Worm (Caenorhabditis elegans): ENCODE data around the gene C08F1.11.

DNA sequence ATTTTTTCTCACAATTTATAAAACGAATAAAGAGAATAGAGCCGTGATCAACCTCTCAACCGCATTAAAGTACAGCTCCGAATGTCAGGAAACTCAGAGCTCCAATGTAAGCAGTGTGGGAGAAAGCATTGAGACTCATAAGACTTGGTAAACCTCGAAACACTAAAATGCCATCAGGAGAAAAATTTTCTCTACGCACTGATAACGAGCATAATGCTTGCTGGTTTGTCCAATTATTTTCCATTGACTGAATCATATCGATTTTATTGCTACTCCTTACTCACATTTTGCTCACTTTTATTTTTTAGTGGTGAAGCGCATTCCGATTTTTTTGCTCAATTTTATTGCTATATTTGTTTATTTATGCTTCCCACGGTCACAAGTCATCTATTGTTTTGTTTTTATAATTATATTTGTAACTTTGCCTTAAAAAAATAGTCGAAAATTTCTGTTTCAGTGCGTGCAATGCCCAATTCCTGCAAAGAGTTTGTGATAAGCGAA lies 45.5 kb upstream of the C08F1.11 start, which contains the start of gene math-40:
- TF ChIP-seq ztf-11 (tag; optimal IDR thresholded peaks at IDR 0.05) (no peak), zag-1 (tag; optimal IDR thresholded peaks at IDR 0.05) (no peak), fkh-10 (GFP tag; optimal IDR thresholded peaks at IDR 0.05) (no peak), ceh-8 (GFP tag; optimal IDR thresholded peaks at IDR 0.05) (no peak), snpc-4 (tag; optimal IDR thresholded peaks at IDR 0.05) (no peak), ces-1 (GFP tag; optimal IDR thresholded peaks at IDR 0.05) (no peak), nhr-237 (tag; optimal IDR thresholded peaks at IDR 0.05) (no peak), tbx-2 (tag; optimal IDR thresholded peaks at IDR 0.05) (no peak), fos-1 (tag; optimal IDR thresholded peaks at IDR 0.05) (no peak), nhr-84 (tag; optimal IDR thresholded peaks at IDR 0.05) (no peak), nhr-20 (tag; optimal IDR thresholded peaks at IDR 0.05) (no peak)

Data from whole organism, L1 larva.